Fruit fly (Drosophila melanogaster): ENCODE data around the gene CG42752.
A peak's percentile ranks its signal among the peaks of the same experiment; 100 is the strongest.

CG42752 gene

DNA sequence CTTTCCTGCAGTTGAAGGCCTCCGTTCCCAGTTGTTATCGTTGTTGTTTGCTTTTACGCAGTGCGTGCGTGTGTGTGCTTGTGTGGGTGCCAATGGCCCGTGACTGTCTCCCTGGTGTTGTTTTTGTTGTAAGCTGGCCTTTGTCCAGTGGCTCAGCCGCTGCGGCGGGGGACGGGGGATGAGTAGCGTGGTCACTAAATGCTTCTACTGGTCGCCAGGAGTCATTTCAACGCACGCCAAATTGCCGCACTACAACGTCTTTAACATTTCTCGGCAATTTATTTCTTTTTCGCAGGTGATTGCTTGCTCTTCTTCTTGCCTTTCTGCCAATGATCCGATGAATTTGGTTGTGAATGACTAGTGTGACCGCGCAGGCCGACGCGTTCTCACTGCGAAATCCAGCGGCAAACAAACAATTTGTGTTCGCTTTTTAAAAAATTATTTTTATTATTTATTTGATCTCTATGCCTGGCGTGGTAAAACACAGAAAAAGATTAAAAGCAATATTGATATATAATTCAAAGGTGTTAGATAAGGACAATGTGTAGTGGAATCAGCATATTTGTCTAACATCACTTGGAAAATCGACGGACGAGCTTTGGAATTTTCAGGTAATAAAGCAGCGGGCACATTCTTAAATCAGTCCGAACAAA is 31.5 kb downstream of the CG42752 start, which contains the start of the genes Faf2 and Grip71 (continued):
- peak; percentile 52 for TF ChIP-seq Jarid2 (GFP tag; optimal IDR thresholded peaks at IDR 0.05)
- TF ChIP-seq CG7928 (GFP tag; optimal IDR thresholded peaks at IDR 0.05) = peak; percentile 69
- TF ChIP-seq exex (tag; optimal IDR thresholded peaks at IDR 0.05) = no peak
- TF ChIP-seq CG1024 (GFP tag; IDR thresholded peaks at IDR 0.05) = peak; percentile 89
- peak; percentile 88 for TF ChIP-seq hkb (optimal IDR thresholded peaks at IDR 0.05)
- TF ChIP-seq hkb (GFP tag; IDR thresholded peaks at IDR 0.05) = peak; percentile 91
- TF ChIP-seq Hey (tag; optimal IDR thresholded peaks at IDR 0.05) = peak; percentile 23
- TF ChIP-seq Oaz (GFP tag; IDR thresholded peaks at IDR 0.05) = peak; percentile 89
- TF ChIP-seq h (optimal IDR thresholded peaks at IDR 0.05) = peak; percentile 32
- TF ChIP-seq CG2678 (tag; optimal IDR thresholded peaks at IDR 0.05) = peak; percentile 89
- TF ChIP-seq knrl (GFP tag; IDR thresholded peaks at IDR 0.05; ENCODE audit: partially characterized antibody) = peak; percentile 66
- peak; percentile 95 for TF ChIP-seq al (GFP tag; IDR thresholded peaks at IDR 0.05)
- TF ChIP-seq CG17612 (GFP tag; IDR thresholded peaks at IDR 0.05) = peak; percentile 87
- TF ChIP-seq fru (optimal IDR thresholded peaks at IDR 0.05) = no peak
- TF ChIP-seq p53 (GFP tag; optimal IDR thresholded peaks at IDR 0.05) = peak; percentile 36
- peak; percentile 88 for TF ChIP-seq CG18599 (GFP tag; optimal IDR thresholded peaks at IDR 0.05)
- TF ChIP-seq Doc3 (GFP tag; IDR thresholded peaks at IDR 0.05; ENCODE audit: partially characterized antibody) = no peak
- peak; percentile 44 for TF ChIP-seq en (GFP tag; optimal IDR thresholded peaks at IDR 0.05)
- peak; percentile 90 for TF ChIP-seq CG15514 (GFP tag; optimal IDR thresholded peaks at IDR 0.05)
- peak; percentile 68 for TF ChIP-seq Asciz (GFP tag; optimal IDR thresholded peaks at IDR 0.05)
- TF ChIP-seq ato (GFP tag; IDR thresholded peaks at IDR 0.05; ENCODE audit: partially characterized antibody) = no peak
- TF ChIP-seq fd102C (GFP tag; optimal IDR thresholded peaks at IDR 0.05) = no peak
- peak; percentile 95 for TF ChIP-seq CG4404 (GFP tag; IDR thresholded peaks at IDR 0.05)
- peak; percentile 85 for TF ChIP-seq Drgx (GFP tag; IDR thresholded peaks at IDR 0.05)
- TF ChIP-seq Fer3 (tag; optimal IDR thresholded peaks at IDR 0.05) = peak; percentile 92
- TF ChIP-seq Gug (GFP tag; IDR thresholded peaks at IDR 0.05) = peak; percentile 97
- TF ChIP-seq bbx (GFP tag; IDR thresholded peaks at IDR 0.05; ENCODE audit: partially characterized antibody) = peak; percentile 17; the same call in 1 of the 2 replicates
- peak; percentile 89 for TF ChIP-seq grau (tag; optimal IDR thresholded peaks at IDR 0.05)
- TF ChIP-seq CG17359 (tag; optimal IDR thresholded peaks at IDR 0.05) = peak; percentile 92
- TF ChIP-seq Bteb2 (GFP tag; optimal IDR thresholded peaks at IDR 0.05) = peak; percentile 79
- peak; percentile 16 for TF ChIP-seq CG9437 (GFP tag; optimal IDR thresholded peaks at IDR 0.05)
- TF ChIP-seq CG6254 (GFP tag; optimal IDR thresholded peaks at IDR 0.05) = peak; percentile 63
- TF ChIP-seq maf-S (GFP tag; optimal IDR thresholded peaks at IDR 0.05) = peak; percentile 81
- TF ChIP-seq CG11398 (GFP tag; optimal IDR thresholded peaks at IDR 0.05) = peak; percentile 14
- peak; percentile 87 for TF ChIP-seq CG13123 (GFP tag; optimal IDR thresholded peaks at IDR 0.05)
- peak; percentile 95 for TF ChIP-seq Dbx (GFP tag; IDR thresholded peaks at IDR 0.05)
- peak; percentile 84 for TF ChIP-seq MBD-R2 (GFP tag; IDR thresholded peaks at IDR 0.05)
- TF ChIP-seq Abd-B (GFP tag; optimal IDR thresholded peaks at IDR 0.05) = peak; percentile 98
- peak; percentile 78 for TF ChIP-seq CG1233 (GFP tag; optimal IDR thresholded peaks at IDR 0.05)
- peak; percentile 91 for TF ChIP-seq CG31224 (GFP tag; IDR thresholded peaks at IDR 0.05)
- TF ChIP-seq CG31388 (GFP tag; optimal IDR thresholded peaks at IDR 0.05) = peak; percentile 88
- TF ChIP-seq cad (GFP tag; optimal IDR thresholded peaks at IDR 0.05) = no peak
- TF ChIP-seq CG8388 (GFP tag; optimal IDR thresholded peaks at IDR 0.05) = peak; percentile 85
- TF ChIP-seq z (GFP tag; IDR thresholded peaks at IDR 0.05) = peak; percentile 69; the same call in 1 of the 3 replicates
- peak; percentile 48 to 86 for TF ChIP-seq Eip74EF (GFP tag; optimal IDR thresholded peaks at IDR 0.05)
- peak; percentile 63 for TF ChIP-seq CrebB (tag; optimal IDR thresholded peaks at IDR 0.05)
- TF ChIP-seq CG31365 (tag; optimal IDR thresholded peaks at IDR 0.05) = no peak
- peak; percentile 91 for TF ChIP-seq H2.0 (GFP tag; IDR thresholded peaks at IDR 0.05)
- TF ChIP-seq ssp (GFP tag; IDR thresholded peaks at IDR 0.05) = peak; percentile 99
- peak; percentile 71 for TF ChIP-seq org-1 (GFP tag; optimal IDR thresholded peaks at IDR 0.05)

All from whole organism, embryonic.